Worm (Caenorhabditis elegans) whole organism, midembryonic: ENCODE data around the gene T13C5.9.

Source experiments
- ref-1 ChIP-seq: fragments of 200-800 bp; sonication (Bioruptor generic); conservative IDR thresholded peaks from 2 replicates; pipeline ENCODE4 v1.3.6; 2022; ENCODE audit warnings: missing genetic modification reagents, missing genetic modification characterization, missing compliant biosample characterization
- tab-1 ChIP-seq: fragments of 200-800 bp; sonication (Bioruptor generic); IDR thresholded peaks from 2 replicates; pipeline ENCODE4 v1.3.6; 2022; ENCODE audit warnings: missing genetic modification characterization, missing compliant biosample characterization
- ztf-23 ChIP-seq: fragments of 200-800 bp; sonication (Bioruptor generic); IDR thresholded peaks from 2 replicates; pipeline ENCODE4 v1.3.6; 2022; ENCODE audit warnings: missing genetic modification reagents, missing genetic modification characterization, missing compliant biosample characterization
- ztf-29 ChIP-seq: fragments of 200-800 bp; sonication (Bioruptor generic); IDR thresholded peaks from 2 replicates; pipeline ENCODE4 v1.3.6; 2022; ENCODE audit warnings: missing genetic modification reagents, missing genetic modification characterization, missing compliant biosample characterization

ce11 chrX:6169252-6169651 is 20.8 kb upstream of the T13C5.9 start, which contains the start of gene T25B2.2:
- TF ChIP-seq ref-1 (GFP tag; lab: Robert Waterston, UW) (no peak), ztf-29 (GFP tag; lab: Robert Waterston, UW) (no peak), tab-1 (GFP tag; lab: Robert Waterston, UW) (no peak), ztf-23 (no peak)
